Worm (Caenorhabditis elegans) whole organism, midembryonic: ENCODE measurements around the gene txdc-12.2.

Experiments
- flt-1 ChIP-seq: fragments of 200-800 bp; sonication (Bioruptor generic); IDR thresholded peaks from 2 replicates; pipeline ENCODE4 v1.3.6; 2022; ENCODE audit warnings: missing genetic modification characterization, missing compliant biosample characterization
- tab-1 ChIP-seq: fragments of 200-800 bp; sonication (Bioruptor generic); IDR thresholded peaks from 2 replicates; pipeline ENCODE4 v1.3.6; 2022; ENCODE audit warnings: missing genetic modification characterization, missing compliant biosample characterization

DNA sequence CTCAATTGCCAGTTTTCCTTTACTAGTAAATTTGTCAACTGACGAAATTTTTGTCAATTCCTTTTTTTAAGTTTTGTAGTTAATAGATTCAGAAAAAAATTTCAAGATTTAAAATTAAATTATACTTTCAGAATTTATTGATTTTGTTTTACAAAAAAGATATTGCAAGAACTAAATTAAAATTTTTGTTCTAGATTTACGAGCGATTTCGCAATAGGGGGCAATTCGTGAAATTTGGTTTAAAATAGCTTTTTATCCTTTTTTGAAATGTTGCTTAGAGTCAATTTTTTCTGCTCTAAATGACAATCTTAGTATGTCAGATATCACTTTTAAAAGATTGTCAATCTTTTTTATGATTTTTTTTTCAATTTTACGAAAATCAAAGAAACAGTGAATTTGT lies 11.2 kb downstream of the txdc-12.2 start:
- TF ChIP-seq tab-1 (GFP tag; lab: Robert Waterston, UW) (no peak), flt-1 (GFP tag; lab: Robert Waterston, UW) (no peak)
